Worm (Caenorhabditis elegans) whole organism, L1 larva: ENCODE measurements around the gene srbc-77.

Experiments
- ces-1 ChIP-seq: fragments of 150-350 bp; optimal IDR thresholded peaks from 2 replicates; lab custom pipeline; 2014; ENCODE audit warnings: missing biosample characterization, missing genetic modification reagents, missing genetic modification characterization
- dsc-1 ChIP-seq: sonication (generic microtip); optimal IDR thresholded peaks from 2 replicates; lab custom pipeline; 2016; ENCODE audit warnings: mild to moderate bottlenecking, missing genetic modification characterization, missing compliant biosample characterization
- fkh-10 ChIP-seq: sonication (generic microtip); optimal IDR thresholded peaks from 2 replicates; lab custom pipeline; 2017; ENCODE audit warnings: missing biosample characterization, missing genetic modification reagents, missing genetic modification characterization
- unc-98 ChIP-seq: fragments of 200-800 bp; sonication (Bioruptor generic); IDR thresholded peaks from 2 replicates; pipeline ENCODE4 v1.3.6; 2022; ENCODE audit warnings: missing genetic modification characterization, missing compliant biosample characterization

- TF ChIP-seq dsc-1 (tag; lab: Kevin White, UChicago) (no peak), fkh-10 (no peak), unc-98 (GFP tag; lab: Robert Waterston, UW) (no peak), ces-1 (GFP tag; lab: Kevin White, UChicago) (no peak)
These were observed 5.7 kb upstream of the srbc-77 start, which contains the start of gene nhr-108 for ce11 chrV:15924307-15924706.
